Fruit fly (Drosophila melanogaster) whole organism, embryonic: ENCODE data around the gene Ret.

Source experiments
- Bgb ChIP-seq: fragments of 200-800 bp; sonication (Bioruptor generic); IDR thresholded peaks from 2 replicates; pipeline ENCODE4 v1.3.6; 2022; ENCODE audit warnings: missing biosample characterization, missing genetic modification characterization; ENCODE audit not compliant: partially characterized antibody
- CG10462 ChIP-seq: fragments of 200-800 bp; sonication (Bioruptor generic); optimal IDR thresholded peaks from 2 replicates; lab custom pipeline; 2016; ENCODE audit warnings: missing biosample characterization, missing genetic modification characterization
- CG12236 ChIP-seq: fragments of 200-800 bp; sonication (Bioruptor generic); optimal IDR thresholded peaks from 2 replicates; lab custom pipeline; 2016; ENCODE audit warnings: missing biosample characterization, missing genetic modification characterization
- CG12769 ChIP-seq: fragments of 200-800 bp; sonication (Bioruptor generic); optimal IDR thresholded peaks from 2 replicates; lab custom pipeline; 2019; ENCODE audit warnings: missing biosample characterization, mild to moderate bottlenecking, missing genetic modification characterization, moderate library complexity
- CG13287 ChIP-seq: fragments of 200-800 bp; sonication (Bioruptor generic); IDR thresholded peaks from 2 replicates; pipeline ENCODE4 v1.3.6; 2022; ENCODE audit warnings: missing biosample characterization, missing genetic modification characterization; ENCODE audit not compliant: partially characterized antibody
- CG15479 ChIP-seq: fragments of 200-800 bp; sonication (Bioruptor generic); optimal IDR thresholded peaks from 3 replicates; lab custom pipeline; 2019; ENCODE audit warnings: missing biosample characterization, mild to moderate bottlenecking, missing genetic modification characterization, moderate library complexity
- CG15514 ChIP-seq: fragments of 200-800 bp; sonication (Bioruptor generic); optimal IDR thresholded peaks from 3 replicates; lab custom pipeline; 2017; ENCODE audit warnings: missing biosample characterization, missing genetic modification characterization, mild to moderate bottlenecking, moderate library complexity, missing genetic modification reagents
- CG18764 ChIP-seq: fragments of 200-800 bp; sonication (Bioruptor generic); optimal IDR thresholded peaks from 3 replicates; lab custom pipeline; 2016; ENCODE audit warnings: missing biosample characterization, missing genetic modification characterization
- CG3281 ChIP-seq: fragments of 200-800 bp; sonication (Bioruptor generic); optimal IDR thresholded peaks from 3 replicates; lab custom pipeline; 2017; ENCODE audit warnings: missing biosample characterization, mild to moderate bottlenecking, missing genetic modification characterization
- CG34224 ChIP-seq: fragments of 200-800 bp; sonication (Bioruptor generic); IDR thresholded peaks from 3 replicates; pipeline ENCODE4 v1.3.6; 2022; ENCODE audit warnings: missing biosample characterization, missing genetic modification characterization; ENCODE audit not compliant: partially characterized antibody
- CG34376 ChIP-seq: fragments of 200-800 bp; sonication (Bioruptor generic); optimal IDR thresholded peaks from 2 replicates; lab custom pipeline; 2018; ENCODE audit warnings: missing biosample characterization, mild to moderate bottlenecking, missing genetic modification characterization
- CG3995 ChIP-seq: fragments of 200-800 bp; sonication (Bioruptor generic); optimal IDR thresholded peaks from 3 replicates; lab custom pipeline; 2016; ENCODE audit warnings: missing biosample characterization, missing genetic modification characterization
- CG4617 ChIP-seq: fragments of 200-800 bp; sonication (Bioruptor generic); optimal IDR thresholded peaks from 3 replicates; lab custom pipeline; 2016; ENCODE audit warnings: missing biosample characterization, missing genetic modification characterization, borderline replicate concordance
- CG4707 ChIP-seq: fragments of 200-800 bp; sonication (Bioruptor generic); optimal IDR thresholded peaks from 2 replicates; lab custom pipeline; 2018; ENCODE audit warnings: missing biosample characterization, mild to moderate bottlenecking, missing genetic modification characterization, moderate library complexity
- CG6791 ChIP-seq: fragments of 200-800 bp; sonication (Bioruptor generic); IDR thresholded peaks from 3 replicates; pipeline ENCODE4 v1.3.6; 2022; ENCODE audit warnings: missing biosample characterization, missing genetic modification characterization; ENCODE audit not compliant: partially characterized antibody
- CG8290 ChIP-seq, 3 experiments: fragments of 200-800 bp; sonication (Bioruptor generic); optimal IDR thresholded peaks; 2 replicates each; lab custom pipeline; 2016 to 2019; ENCODE audit warnings: missing biosample characterization in 3 of 3, missing genetic modification characterization in 3 of 3, mild to moderate bottlenecking in 2 of 3, moderate library complexity in 1 of 3
- CG8924 ChIP-seq: fragments of 200-800 bp; optimal IDR thresholded peaks from 3 replicates; lab custom pipeline; 2019; ENCODE audit warnings: missing biosample characterization, mild to moderate bottlenecking, missing genetic modification characterization, moderate library complexity
- CG9817 ChIP-seq: fragments of 200-800 bp; sonication (Bioruptor generic); optimal IDR thresholded peaks from 2 replicates; lab custom pipeline; 2018; ENCODE audit warnings: missing biosample characterization, mild to moderate bottlenecking, missing genetic modification characterization, moderate library complexity
- CHES-1-like ChIP-seq: fragments of 200-800 bp; sonication (Bioruptor generic); optimal IDR thresholded peaks from 2 replicates; lab custom pipeline; 2016; ENCODE audit warnings: missing biosample characterization, missing genetic modification characterization
- CoRest ChIP-seq: fragments of 200-800 bp; sonication (Bioruptor generic); optimal IDR thresholded peaks from 3 replicates; lab custom pipeline; 2018; ENCODE audit warnings: missing biosample characterization, mild to moderate bottlenecking, missing genetic modification characterization, moderate library complexity
- Dbx ChIP-seq: fragments of 200-800 bp; sonication (Bioruptor generic); IDR thresholded peaks from 3 replicates; pipeline ENCODE4 v1.3.6; 2022; ENCODE audit warnings: missing biosample characterization, missing genetic modification characterization
- ERR ChIP-seq: fragments of 200-800 bp; sonication (Bioruptor generic); optimal IDR thresholded peaks from 2 replicates; lab custom pipeline; 2016; ENCODE audit warnings: missing biosample characterization, missing genetic modification characterization
- Eip74EF ChIP-seq, 2 experiments: fragments of 200-800 bp in 1 of 2; fragments of >200 bp in 1 of 2; sonication (Bioruptor generic) in 1 of 2; optimal IDR thresholded peaks; 2 replicates each; lab custom pipeline; 2017 to 2019; ENCODE audit warnings: missing biosample characterization in 2 of 2, missing genetic modification characterization in 2 of 2, mild to moderate bottlenecking in 1 of 2, moderate library complexity in 1 of 2
- Elba2 ChIP-seq: fragments of 200-800 bp; sonication (Bioruptor generic); optimal IDR thresholded peaks from 3 replicates; lab custom pipeline; 2016; ENCODE audit warnings: missing biosample characterization, missing genetic modification characterization
- Med ChIP-seq: fragments of 200-800 bp; sonication (Bioruptor generic); peaks from one replicate; lab custom pipeline; 2016; ENCODE audit warnings: missing biosample characterization, missing genetic modification characterization, mild to moderate bottlenecking, inconsistent platforms, moderate library complexity
- Myb ChIP-seq: fragments of 200-800 bp; sonication (Bioruptor generic); optimal IDR thresholded peaks from 2 replicates; lab custom pipeline; 2016; ENCODE audit warnings: missing biosample characterization, missing genetic modification characterization
- NfI ChIP-seq: fragments of 200-800 bp; sonication (Bioruptor generic); optimal IDR thresholded peaks from 3 replicates; lab custom pipeline; 2018; ENCODE audit warnings: missing biosample characterization, mild to moderate bottlenecking, missing genetic modification characterization, moderate library complexity
- Oaz ChIP-seq: fragments of 200-800 bp; sonication (Bioruptor generic); IDR thresholded peaks from 2 replicates; pipeline ENCODE4 v1.3.6; 2022; ENCODE audit warnings: missing biosample characterization, missing genetic modification characterization
- Ptx1 ChIP-seq: fragments of 200-800 bp; sonication (Bioruptor generic); IDR thresholded peaks from 2 replicates; pipeline ENCODE4 v1.3.6; 2022; ENCODE audit warnings: missing biosample characterization, missing genetic modification characterization
- Sin3A ChIP-seq: fragments of >200 bp; optimal IDR thresholded peaks from 2 replicates; lab custom pipeline; 2018
- ac ChIP-seq: fragments of 200-800 bp; sonication (Bioruptor generic); optimal IDR thresholded peaks from 3 replicates; lab custom pipeline; 2017; ENCODE audit warnings: missing biosample characterization, mild to moderate bottlenecking, missing genetic modification characterization
- cg ChIP-seq: fragments of 200-800 bp; sonication (Bioruptor generic); optimal IDR thresholded peaks from 3 replicates; lab custom pipeline; 2019; ENCODE audit warnings: missing biosample characterization, mild to moderate bottlenecking, missing genetic modification characterization, moderate library complexity
- chinmo ChIP-seq: fragments of 200-800 bp; sonication (Bioruptor generic); IDR thresholded peaks from 4 replicates; pipeline ENCODE4 v1.3.6; 2022; ENCODE audit warnings: missing biosample characterization, missing genetic modification characterization; ENCODE audit not compliant: partially characterized antibody
- exex ChIP-seq: fragments of 200-800 bp; sonication (Bioruptor generic); optimal IDR thresholded peaks from 4 replicates; lab custom pipeline; 2018; ENCODE audit warnings: missing biosample characterization, mild to moderate bottlenecking, missing genetic modification characterization, moderate library complexity
- ftz-f1 ChIP-seq: fragments of 200-800 bp; sonication (Bioruptor generic); optimal IDR thresholded peaks from 2 replicates; lab custom pipeline; 2016; ENCODE audit warnings: missing biosample characterization, missing genetic modification characterization
- gsb ChIP-seq: fragments of 200-800 bp; sonication (Bioruptor generic); IDR thresholded peaks from 2 replicates; pipeline ENCODE4 v1.3.6; 2022; ENCODE audit warnings: missing biosample characterization, missing genetic modification characterization
- ken ChIP-seq: fragments of 200-800 bp; sonication (Bioruptor generic); IDR thresholded peaks from 3 replicates; pipeline ENCODE4 v1.3.6; 2022; ENCODE audit warnings: missing biosample characterization, missing genetic modification characterization
- lmd ChIP-seq: fragments of 200-800 bp; sonication (Bioruptor generic); IDR thresholded peaks from 2 replicates; pipeline ENCODE4 v1.3.6; 2022; ENCODE audit warnings: missing biosample characterization, missing genetic modification characterization
- mirr ChIP-seq: fragments of 200-800 bp; sonication (Bioruptor generic); optimal IDR thresholded peaks from 3 replicates; lab custom pipeline; 2018; ENCODE audit warnings: missing biosample characterization, mild to moderate bottlenecking, missing genetic modification characterization
- pfk ChIP-seq: fragments of 200-800 bp; sonication (Bioruptor generic); optimal IDR thresholded peaks from 2 replicates; lab custom pipeline; 2018; ENCODE audit warnings: missing biosample characterization, mild to moderate bottlenecking, missing genetic modification characterization, moderate library complexity
- prd ChIP-seq, 3 experiments: fragments of >200 bp in 2 of 3; fragments of 200-800 bp in 1 of 3; sonication (Bioruptor generic) in 1 of 3; optimal IDR thresholded peaks in 2 of 3; IDR thresholded peaks in 1 of 3; 2 replicates in 2 of 3; 3 replicates in 1 of 3; pipeline versions ENCODE4 v1.3.6 to Lab custom; 2017 to 2022; ENCODE audit warnings: missing biosample characterization in 1 of 3, missing genetic modification characterization in 1 of 3
- pzg ChIP-seq: fragments of 200-800 bp; sonication (Bioruptor generic); optimal IDR thresholded peaks from 3 replicates; lab custom pipeline; 2018; ENCODE audit warnings: missing biosample characterization, mild to moderate bottlenecking, missing genetic modification characterization, moderate library complexity
- row ChIP-seq: fragments of 200-800 bp; sonication (Bioruptor generic); IDR thresholded peaks from 3 replicates; pipeline ENCODE4 v1.3.6; 2022; ENCODE audit warnings: missing biosample characterization, missing genetic modification characterization
- scrt ChIP-seq: fragments of 200-800 bp; sonication (Bioruptor generic); optimal IDR thresholded peaks from 2 replicates; lab custom pipeline; 2018; ENCODE audit warnings: missing biosample characterization, mild to moderate bottlenecking, missing genetic modification characterization, moderate library complexity
- sens ChIP-seq: fragments of 200-800 bp; sonication (Bioruptor generic); peaks from one replicate; lab custom pipeline; 2016; ENCODE audit warnings: missing biosample characterization, missing genetic modification characterization
- shn ChIP-seq: fragments of 200-800 bp; sonication (Bioruptor generic); optimal IDR thresholded peaks from 3 replicates; lab custom pipeline; 2016; ENCODE audit warnings: missing biosample characterization, missing genetic modification characterization
- unpg ChIP-seq: fragments of 200-800 bp; sonication (Bioruptor generic); optimal IDR thresholded peaks from 3 replicates; lab custom pipeline; 2018; ENCODE audit warnings: missing biosample characterization, mild to moderate bottlenecking, missing genetic modification characterization, moderate library complexity

Gene Ret

dm6 chr2L:21220396-21220795, 21.8 kb upstream of the Ret start, which contains the start of gene Atg18b:
Gene Atg18b, minus strand, starts transcription at chr2L:21220572.
- TF ChIP-seq CG4617: peak; percentile 12
- TF ChIP-seq CG9817: no peak
- no peak for TF ChIP-seq shn (GFP tag; lab: Kevin White, UChicago)
- TF ChIP-seq Oaz (GFP tag; lab: Robert Waterston, UW): no peak
- TF ChIP-seq CG10462 (GFP tag; lab: Kevin White, UChicago): peak; percentile 84
- peak; percentile 44 for TF ChIP-seq CG8924 (tag; lab: Kevin White, UChicago)
- TF ChIP-seq CG3995 (GFP tag; lab: Kevin White, UChicago): peak; percentile 83
- 0 out of 3 replicates have a peak, but pooled peaks have one; percentile 11 for TF ChIP-seq row
- peak; percentile 28 for TF ChIP-seq pzg (GFP tag; lab: Kevin White, UChicago)
- peak; percentile 98 for TF ChIP-seq CG15514 (GFP tag; lab: Kevin White, UChicago)
- peak; percentile 78 for TF ChIP-seq Myb (GFP tag; lab: Kevin White, UChicago)
- TF ChIP-seq cg (GFP tag; lab: Kevin White, UChicago): peak; percentile 62
- TF ChIP-seq CoRest (tag; lab: Kevin White, UChicago): peak; percentile 14
- TF ChIP-seq, all 482 proteins: peak for 10

dm6 chr2L:21219640-21220085, 21.1 kb upstream of the Ret start:
- TF ChIP-seq mirr (GFP tag; lab: Kevin White, UChicago) (peak; percentile 22), unpg (GFP tag; lab: Kevin White, UChicago) (no peak), Elba2 (no peak), exex (tag; lab: Kevin White, UChicago) (peak; percentile 1), CG8290 (GFP tag; optimal IDR thresholded peaks at IDR 0.05; lab: Kevin White, UChicago) (no peak), CG8290 (tag; optimal IDR thresholded peaks at IDR 0.05; lab: Kevin White, UChicago) (peak in 1 of 2 experiments; percentile 47), chinmo (0 out of 4 replicates have a peak, but pooled peaks have one; percentile 61), Ptx1 (GFP tag; lab: Robert Waterston, UW) (no peak), CG15479 (peak; percentile 39), CG3281 (GFP tag; lab: Kevin White, UChicago) (peak; percentile 36), CG6791 (GFP tag; lab: Robert Waterston, UW) (0 out of 3 replicates have a peak, but pooled peaks have one; percentile 23), CG4707 (GFP tag; lab: Kevin White, UChicago) (peak; percentile 29), prd (optimal IDR thresholded peaks at IDR 0.05; lab: Kevin White, UChicago) (no peak), prd (GFP tag; IDR thresholded peaks at IDR 0.05; lab: Robert Waterston, UW) (no peak), shn (GFP tag; lab: Kevin White, UChicago) (peak; percentile 0), pfk (GFP tag; lab: Kevin White, UChicago) (peak; percentile 42), CG13287 (GFP tag; lab: Robert Waterston, UW) (no peak), CG12236 (GFP tag; lab: Kevin White, UChicago) (no peak), ftz-f1 (GFP tag; lab: Kevin White, UChicago) (peak; percentile 11), CG34376 (GFP tag; lab: Kevin White, UChicago) (peak; percentile 53), lmd (GFP tag; lab: Robert Waterston, UW) (peak; percentile 23; the same call in 1 of the 2 replicates), CG18764 (GFP tag; lab: Kevin White, UChicago) (no peak), sens (GFP tag; lab: Kevin White, UChicago) (peak; percentile 70), scrt (peak; percentile 3), CG34224 (GFP tag; lab: Robert Waterston, UW) (no peak), gsb (GFP tag; lab: Robert Waterston, UW) (peak; percentile 52; the same call in 1 of the 2 replicates), Dbx (GFP tag; lab: Robert Waterston, UW) (peak; percentile 28; the same call in 1 of the 3 replicates), cg (GFP tag; lab: Kevin White, UChicago) (peak; percentile 41), Bgb (GFP tag; lab: Robert Waterston, UW) (peak; percentile 41; the same call in 1 of the 2 replicates), Eip74EF (GFP tag; optimal IDR thresholded peaks at IDR 0.05; lab: Kevin White, UChicago) (no peak), CHES-1-like (no peak), Sin3A (lab: Kevin White, UChicago) (no peak), NfI (GFP tag; lab: Kevin White, UChicago) (peak; percentile 12), CG12769 (tag; lab: Kevin White, UChicago) (peak; percentile 72), ac (GFP tag; lab: Kevin White, UChicago) (no peak), Med (GFP tag; lab: Kevin White, UChicago) (peak; percentile 71), ken (GFP tag; lab: Robert Waterston, UW) (peak; percentile 21; the same call in 1 of the 3 replicates), ERR (GFP tag; lab: Kevin White, UChicago) (no peak)
